Worm (Caenorhabditis elegans): Measurements from ENCODE around the gene M60.7.

- TF ChIP-seq skn-1 (tag; optimal IDR thresholded peaks at IDR 0.05) = no peak
- TF ChIP-seq ceh-82 (tag; optimal IDR thresholded peaks at IDR 0.05) = no peak
- TF ChIP-seq ama-1 (optimal IDR thresholded peaks at IDR 0.05) = no peak
- no peak for TF ChIP-seq spr-3 (GFP tag; optimal IDR thresholded peaks at IDR 0.05)
- no peak for TF ChIP-seq nhr-76 (tag; optimal IDR thresholded peaks at IDR 0.05)
Measured at ce11 chrX:8308491-8308890, 47.5 kb upstream of the M60.7 start.
